Fruit fly (Drosophila melanogaster) whole organism, embryonic: ENCODE measurements around the gene CG15425.

Experiments used
- C15 ChIP-seq: fragments of 200-800 bp; sonication (Bioruptor generic); IDR thresholded peaks from 3 replicates; pipeline ENCODE4 v1.3.6; 2022; ENCODE audit warnings: missing biosample characterization, missing genetic modification characterization
- CG10431 ChIP-seq: fragments of 200-800 bp; sonication (Bioruptor generic); optimal IDR thresholded peaks from 3 replicates; lab custom pipeline; 2018; ENCODE audit warnings: missing biosample characterization, mild to moderate bottlenecking, missing genetic modification characterization
- CG12219 ChIP-seq: fragments of 200-800 bp; sonication (Bioruptor generic); optimal IDR thresholded peaks from 3 replicates; lab custom pipeline; 2018; ENCODE audit warnings: missing biosample characterization, mild to moderate bottlenecking, missing genetic modification characterization
- CG1233 ChIP-seq: fragments of 200-800 bp; sonication (Bioruptor generic); optimal IDR thresholded peaks from 4 replicates; lab custom pipeline; 2018; ENCODE audit warnings: missing biosample characterization, mild to moderate bottlenecking, missing genetic modification characterization
- CG13775 ChIP-seq: fragments of 200-800 bp; sonication (Bioruptor generic); optimal IDR thresholded peaks from 3 replicates; lab custom pipeline; 2017; ENCODE audit warnings: missing biosample characterization, mild to moderate bottlenecking, missing genetic modification characterization
- CG14050 ChIP-seq: fragments of 200-800 bp; sonication (Bioruptor generic); IDR thresholded peaks from 3 replicates; pipeline ENCODE4 v1.3.6; 2022; ENCODE audit warnings: missing biosample characterization, missing genetic modification characterization
- CG14860 ChIP-seq: fragments of 200-800 bp; sonication (Bioruptor generic); IDR thresholded peaks from 3 replicates; pipeline ENCODE4 v1.3.6; 2022; ENCODE audit warnings: missing biosample characterization, missing genetic modification characterization; ENCODE audit not compliant: partially characterized antibody
- CG1602 ChIP-seq: fragments of 200-800 bp; sonication (Bioruptor generic); optimal IDR thresholded peaks from 3 replicates; lab custom pipeline; 2016; ENCODE audit warnings: missing biosample characterization, missing genetic modification characterization
- CG17361 ChIP-seq: fragments of 200-800 bp; sonication (Bioruptor generic); IDR thresholded peaks from 3 replicates; pipeline ENCODE4 v1.3.6; 2022; ENCODE audit warnings: missing biosample characterization, missing genetic modification characterization
- CG17568 ChIP-seq: fragments of 200-800 bp; sonication (Bioruptor generic); optimal IDR thresholded peaks from 2 replicates; lab custom pipeline; 2018; ENCODE audit warnings: missing biosample characterization, mild to moderate bottlenecking, missing genetic modification characterization, moderate library complexity
- CG18011 ChIP-seq: fragments of 200-800 bp; sonication (Bioruptor generic); optimal IDR thresholded peaks from 2 replicates; lab custom pipeline; 2017; ENCODE audit warnings: missing biosample characterization, missing genetic modification characterization, mild to moderate bottlenecking, moderate library complexity, missing genotype
- CG18599 ChIP-seq: fragments of 200-800 bp; sonication (Bioruptor generic); optimal IDR thresholded peaks from 3 replicates; lab custom pipeline; 2017; ENCODE audit warnings: missing biosample characterization, missing genetic modification characterization, mild to moderate bottlenecking, moderate library complexity, missing genetic modification reagents
- CG31365 ChIP-seq: fragments of 200-800 bp; sonication (Bioruptor generic); optimal IDR thresholded peaks from 2 replicates; lab custom pipeline; 2018; ENCODE audit warnings: missing biosample characterization, mild to moderate bottlenecking, missing genetic modification characterization
- CG33557 ChIP-seq: fragments of 200-800 bp; sonication (Bioruptor generic); optimal IDR thresholded peaks from 2 replicates; lab custom pipeline; 2019; ENCODE audit warnings: missing biosample characterization, mild to moderate bottlenecking, missing genetic modification characterization, moderate library complexity
- CG3726 ChIP-seq: fragments of 200-800 bp; sonication (Bioruptor generic); IDR thresholded peaks from 3 replicates; pipeline ENCODE4, ENCODE4 v1.3.6; 2022; ENCODE audit warnings: missing biosample characterization, missing genetic modification characterization
- CG4617 ChIP-seq: fragments of 200-800 bp; sonication (Bioruptor generic); optimal IDR thresholded peaks from 3 replicates; lab custom pipeline; 2016; ENCODE audit warnings: missing biosample characterization, missing genetic modification characterization, borderline replicate concordance
- CG5953 ChIP-seq: fragments of 200-800 bp; sonication (Bioruptor generic); IDR thresholded peaks from 2 replicates; pipeline ENCODE4 v1.3.6; 2022; ENCODE audit warnings: missing biosample characterization, missing genetic modification characterization
- CG8089 ChIP-seq: fragments of 200-800 bp; sonication (Bioruptor generic); optimal IDR thresholded peaks from 3 replicates; lab custom pipeline; 2016; ENCODE audit warnings: missing biosample characterization, missing genetic modification characterization
- D ChIP-seq, 2 experiments: fragments of 200-800 bp in 1 of 2; fragments of >200 bp in 1 of 2; sonication (Bioruptor generic) in 1 of 2; optimal IDR thresholded peaks; 2 replicates in 1 of 2; 3 replicates in 1 of 2; lab custom pipeline; 2017; ENCODE audit warnings: mild to moderate bottlenecking in 1 of 2, missing biosample characterization in 1 of 2, missing genetic modification characterization in 1 of 2, missing genetic modification reagents in 1 of 2
- Deaf1 ChIP-seq: fragments of 200-800 bp; optimal IDR thresholded peaks from 3 replicates; lab custom pipeline; 2019; ENCODE audit warnings: missing biosample characterization, mild to moderate bottlenecking, missing genetic modification characterization, moderate library complexity
- Dfd ChIP-seq, 2 experiments: fragments of >200 bp; optimal IDR thresholded peaks; 2 replicates each; lab custom pipeline; 2017; ENCODE audit warnings: missing biosample characterization in 2 of 2, missing genetic modification characterization in 2 of 2
- Drgx ChIP-seq: fragments of 200-800 bp; sonication (Bioruptor generic); IDR thresholded peaks from 2 replicates; pipeline ENCODE4 v1.3.6; 2022; ENCODE audit warnings: missing biosample characterization, missing genetic modification characterization
- GATAe ChIP-seq: fragments of 200-800 bp; sonication (Bioruptor generic); conservative IDR thresholded peaks from 2 replicates; pipeline ENCODE4 v1.3.6; 2022; ENCODE audit warnings: missing biosample characterization, missing genetic modification characterization
- HLH54F ChIP-seq: fragments of 200-800 bp; sonication (Bioruptor generic); optimal IDR thresholded peaks from 3 replicates; lab custom pipeline; 2016; ENCODE audit warnings: missing biosample characterization, missing genetic modification characterization
- MTF-1 ChIP-seq: fragments of 200-800 bp; sonication (Bioruptor generic); optimal IDR thresholded peaks from 2 replicates; lab custom pipeline; 2018; ENCODE audit warnings: missing biosample characterization, mild to moderate bottlenecking, missing genetic modification characterization, borderline replicate concordance
- Mrtf ChIP-seq: fragments of 200-800 bp; sonication (Bioruptor generic); IDR thresholded peaks from 3 replicates; pipeline ENCODE4 v1.3.6; 2022; ENCODE audit warnings: missing biosample characterization, missing genetic modification characterization
- NFAT ChIP-seq: fragments of 200-800 bp; sonication (Bioruptor generic); IDR thresholded peaks from 2 replicates; pipeline ENCODE4 v1.3.6; 2022; ENCODE audit warnings: missing biosample characterization, missing genetic modification characterization
- Nf-YB ChIP-seq: fragments of 200-800 bp; sonication (Bioruptor generic); optimal IDR thresholded peaks from 3 replicates; lab custom pipeline; 2019; ENCODE audit warnings: missing biosample characterization, mild to moderate bottlenecking, missing genetic modification characterization, moderate library complexity
- Sin3A ChIP-seq: fragments of >200 bp; optimal IDR thresholded peaks from 2 replicates; lab custom pipeline; 2018
- Taf1 ChIP-seq: fragments of 200-800 bp; sonication (Bioruptor generic); IDR thresholded peaks from 2 replicates; pipeline ENCODE4 v1.3.6; 2022; ENCODE audit warnings: missing biosample characterization, missing genetic modification characterization
- amos ChIP-seq: fragments of 200-800 bp; sonication (Bioruptor generic); IDR thresholded peaks from 2 replicates; pipeline ENCODE4 v1.3.6; 2022; ENCODE audit warnings: missing biosample characterization, missing genetic modification characterization; ENCODE audit not compliant: partially characterized antibody
- aop ChIP-seq: fragments of 200-800 bp; sonication (Bioruptor generic); IDR thresholded peaks from 2 replicates; pipeline ENCODE4 v1.3.6; 2022; ENCODE audit warnings: missing biosample characterization, missing genetic modification characterization
- ap ChIP-seq: fragments of 200-800 bp; sonication (Bioruptor generic); IDR thresholded peaks from 2 replicates; pipeline ENCODE4 v1.3.6; 2022; ENCODE audit warnings: missing biosample characterization, missing genetic modification characterization
- bab2 ChIP-seq: fragments of 200-800 bp; sonication (Bioruptor generic); optimal IDR thresholded peaks from 2 replicates; lab custom pipeline; 2016; ENCODE audit warnings: missing biosample characterization, missing genetic modification characterization
- cad ChIP-seq: fragments of >200 bp; optimal IDR thresholded peaks from 2 replicates; lab custom pipeline; 2017; ENCODE audit warnings: missing biosample characterization, missing genetic modification characterization
- dpn ChIP-seq, 2 experiments: fragments of 200-800 bp; sonication (Bioruptor generic); optimal IDR thresholded peaks; 3 replicates each; lab custom pipeline; 2016; ENCODE audit warnings: missing biosample characterization in 2 of 2, missing genetic modification characterization in 2 of 2
- fru ChIP-seq: fragments of >200 bp; optimal IDR thresholded peaks from 2 replicates; lab custom pipeline; 2017
- gce ChIP-seq: fragments of 200-800 bp; sonication (Bioruptor generic); IDR thresholded peaks from 3 replicates; pipeline ENCODE4 v1.3.6; 2022; ENCODE audit warnings: missing biosample characterization, missing genetic modification characterization
- jumu ChIP-seq: fragments of 200-800 bp; sonication (Bioruptor generic); optimal IDR thresholded peaks from 3 replicates; lab custom pipeline; 2016; ENCODE audit warnings: missing biosample characterization, missing genetic modification characterization
- ken ChIP-seq: fragments of 200-800 bp; sonication (Bioruptor generic); IDR thresholded peaks from 3 replicates; pipeline ENCODE4 v1.3.6; 2022; ENCODE audit warnings: missing biosample characterization, missing genetic modification characterization
- mirr ChIP-seq: fragments of 200-800 bp; sonication (Bioruptor generic); optimal IDR thresholded peaks from 3 replicates; lab custom pipeline; 2018; ENCODE audit warnings: missing biosample characterization, mild to moderate bottlenecking, missing genetic modification characterization
- mld ChIP-seq: fragments of 200-800 bp; sonication (Bioruptor generic); IDR thresholded peaks from 3 replicates; pipeline ENCODE4 v1.3.6; 2022; ENCODE audit warnings: missing biosample characterization, missing genetic modification characterization; ENCODE audit not compliant: partially characterized antibody
- nom ChIP-seq: fragments of 200-800 bp; sonication (Bioruptor generic); optimal IDR thresholded peaks from 2 replicates; lab custom pipeline; 2017; ENCODE audit warnings: missing biosample characterization, missing genetic modification characterization, mild to moderate bottlenecking, moderate library complexity, missing genetic modification reagents
- pfk ChIP-seq: fragments of 200-800 bp; sonication (Bioruptor generic); optimal IDR thresholded peaks from 2 replicates; lab custom pipeline; 2018; ENCODE audit warnings: missing biosample characterization, mild to moderate bottlenecking, missing genetic modification characterization, moderate library complexity
- ro ChIP-seq: fragments of 200-800 bp; sonication (Bioruptor generic); IDR thresholded peaks from 2 replicates; pipeline ENCODE4 v1.3.6; 2022; ENCODE audit warnings: missing biosample characterization, missing genetic modification characterization
- salm ChIP-seq: fragments of 200-800 bp; sonication (Bioruptor generic); optimal IDR thresholded peaks from 2 replicates; lab custom pipeline; 2018; ENCODE audit warnings: missing biosample characterization, mild to moderate bottlenecking, missing genetic modification characterization
- sima ChIP-seq: fragments of 200-800 bp; sonication (Bioruptor generic); optimal IDR thresholded peaks from 2 replicates; lab custom pipeline; 2016; ENCODE audit warnings: missing biosample characterization, missing genetic modification characterization
- stc ChIP-seq: fragments of 200-800 bp; sonication (Bioruptor generic); IDR thresholded peaks from 2 replicates; pipeline ENCODE4 v1.3.6; 2022; ENCODE audit warnings: missing biosample characterization, missing genetic modification characterization
- tna ChIP-seq: fragments of 200-800 bp; sonication (Bioruptor generic); IDR thresholded peaks from 2 replicates; pipeline ENCODE4 v1.3.6; 2022; ENCODE audit warnings: missing biosample characterization, missing genetic modification characterization; ENCODE audit not compliant: partially characterized antibody
- vfl ChIP-seq: fragments of 200-800 bp; sonication (Bioruptor generic); optimal IDR thresholded peaks from 2 replicates; lab custom pipeline; 2016; ENCODE audit warnings: missing biosample characterization, missing genetic modification characterization
- zen2 ChIP-seq: fragments of 200-800 bp; sonication (Bioruptor generic); IDR thresholded peaks from 3 replicates; pipeline ENCODE4 v1.3.6; 2022; ENCODE audit warnings: missing biosample characterization, missing genetic modification characterization; ENCODE audit not compliant: partially characterized antibody
- zfh2 ChIP-seq: fragments of 200-800 bp; sonication (Bioruptor generic); optimal IDR thresholded peaks from 2 replicates; lab custom pipeline; 2016; ENCODE audit warnings: missing biosample characterization, missing genetic modification characterization

CG15425 gene

DNA sequence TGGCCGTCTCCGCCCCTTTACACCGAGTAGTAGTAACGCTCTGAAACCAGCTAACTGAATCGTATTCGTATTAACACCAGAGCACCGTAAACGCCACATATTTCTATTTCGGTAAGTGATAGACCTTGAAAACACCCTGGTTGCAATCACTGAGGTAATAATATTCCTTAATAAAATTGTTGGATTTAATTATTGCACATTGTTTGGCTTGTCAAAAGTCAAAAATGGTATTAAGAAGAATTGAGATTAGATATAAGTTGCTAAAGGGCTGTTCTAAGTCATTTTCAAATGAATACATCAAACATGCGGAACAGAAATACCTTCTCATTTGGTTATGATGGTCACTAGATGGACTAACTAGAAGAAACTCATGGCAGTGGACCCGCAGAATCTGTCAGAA, 38.6 kb upstream of the CG15425 start (continued):
- TF ChIP-seq Deaf1 (no peak), CG14860 (GFP tag; lab: Robert Waterston, UW) (no peak), zen2 (GFP tag; lab: Robert Waterston, UW) (no peak), mirr (no peak), Nf-YB (GFP tag; lab: Kevin White, UChicago) (no peak), sima (no peak), bab2 (no peak), CG10431 (no peak), salm (tag; lab: Kevin White, UChicago) (no peak), CG1602 (GFP tag; lab: Kevin White, UChicago) (no peak), CG3726 (GFP tag; lab: Robert Waterston, UW) (no peak), dpn (GFP tag; optimal IDR thresholded peaks at IDR 0.05; lab: Kevin White, UChicago) (no peak), Mrtf (GFP tag; lab: Robert Waterston, UW) (no peak), Sin3A (lab: Kevin White, UChicago) (no peak), amos (GFP tag; lab: Robert Waterston, UW) (no peak), cad (GFP tag; lab: Kevin White, UChicago) (no peak), CG14050 (GFP tag; lab: Robert Waterston, UW) (no peak), CG13775 (GFP tag; lab: Kevin White, UChicago) (peak; percentile 18), zfh2 (GFP tag; lab: Kevin White, UChicago) (peak; percentile 10), nom (no peak), CG1233 (GFP tag; lab: Kevin White, UChicago) (no peak), Taf1 (GFP tag; lab: Robert Waterston, UW) (no peak), aop (no peak), CG12219 (no peak), jumu (GFP tag; lab: Kevin White, UChicago) (peak; percentile 20), MTF-1 (GFP tag; lab: Kevin White, UChicago) (no peak), CG4617 (no peak), CG17361 (GFP tag; lab: Robert Waterston, UW) (no peak), pfk (no peak), CG17568 (GFP tag; lab: Kevin White, UChicago) (no peak), HLH54F (GFP tag; lab: Kevin White, UChicago) (no peak), ken (GFP tag; lab: Robert Waterston, UW) (no peak), gce (no peak), CG8089 (no peak), Drgx (no peak), D (optimal IDR thresholded peaks at IDR 0.05; lab: Kevin White, UChicago) (no peak), D (GFP tag; optimal IDR thresholded peaks at IDR 0.05; lab: Kevin White, UChicago) (no peak), vfl (GFP tag; lab: Kevin White, UChicago) (no peak), tna (no peak), ap (GFP tag; lab: Robert Waterston, UW) (no peak), C15 (GFP tag; lab: Robert Waterston, UW) (no peak), CG18011 (GFP tag; lab: Kevin White, UChicago) (no peak), fru (lab: Kevin White, UChicago) (no peak), mld (GFP tag; lab: Robert Waterston, UW) (no peak), stc (GFP tag; lab: Robert Waterston, UW) (no peak), GATAe (GFP tag; lab: Robert Waterston, UW) (no peak), Dfd (GFP tag; optimal IDR thresholded peaks at IDR 0.05; lab: Kevin White, UChicago) (no peak), CG18599 (GFP tag; lab: Kevin White, UChicago) (no peak), CG33557 (no peak), CG5953 (GFP tag; lab: Robert Waterston, UW) (no peak), CG31365 (tag; lab: Kevin White, UChicago) (no peak), ro (GFP tag; lab: Robert Waterston, UW) (no peak), NFAT (GFP tag; lab: Robert Waterston, UW) (peak; percentile 26; the same call in 1 of the 2 replicates)
